Fruit fly (Drosophila melanogaster): ENCODE results near the gene Eh.

DNA sequence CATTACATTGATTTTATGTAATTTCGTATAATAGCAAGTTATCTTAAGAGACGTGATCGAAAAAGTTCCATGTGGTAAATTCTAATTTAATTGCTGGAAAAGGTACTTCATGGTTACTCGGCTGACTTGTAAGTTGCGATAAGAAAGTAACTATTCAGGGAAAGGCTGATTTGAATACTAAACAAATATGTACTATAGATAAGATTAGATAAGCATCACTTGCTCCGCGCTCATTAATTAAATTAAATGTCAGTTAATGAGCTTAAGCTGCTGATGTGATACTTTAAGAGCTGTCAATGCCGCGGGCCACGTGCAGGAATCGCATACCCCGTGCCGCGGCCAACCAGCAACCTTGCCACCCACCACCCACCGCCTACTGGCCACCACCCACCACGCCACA lies 48.6 kb downstream of the Eh start:
- TF ChIP-seq Snoo (tag; optimal IDR thresholded peaks at IDR 0.05) (no peak), CG14655 (GFP tag; optimal IDR thresholded peaks at IDR 0.05) (no peak), EcR (GFP tag; optimal IDR thresholded peaks at IDR 0.05) (no peak), Pif1A (GFP tag; optimal IDR thresholded peaks at IDR 0.05) (no peak), Ets98B (GFP tag; IDR thresholded peaks at IDR 0.05) (no peak), CG4496 (GFP tag; IDR thresholded peaks at IDR 0.05) (no peak), CG34367 (tag; optimal IDR thresholded peaks at IDR 0.05) (no peak), gl (tag; optimal IDR thresholded peaks at IDR 0.05) (no peak), CG8159 (tag; optimal IDR thresholded peaks at IDR 0.05) (no peak), CG12605 (GFP tag; IDR thresholded peaks at IDR 0.05) (no peak), CG15710 (tag; optimal IDR thresholded peaks at IDR 0.05) (no peak)
